Fruit fly (Drosophila melanogaster): ENCODE results near the gene spn-A.

spn-A gene

DNA sequence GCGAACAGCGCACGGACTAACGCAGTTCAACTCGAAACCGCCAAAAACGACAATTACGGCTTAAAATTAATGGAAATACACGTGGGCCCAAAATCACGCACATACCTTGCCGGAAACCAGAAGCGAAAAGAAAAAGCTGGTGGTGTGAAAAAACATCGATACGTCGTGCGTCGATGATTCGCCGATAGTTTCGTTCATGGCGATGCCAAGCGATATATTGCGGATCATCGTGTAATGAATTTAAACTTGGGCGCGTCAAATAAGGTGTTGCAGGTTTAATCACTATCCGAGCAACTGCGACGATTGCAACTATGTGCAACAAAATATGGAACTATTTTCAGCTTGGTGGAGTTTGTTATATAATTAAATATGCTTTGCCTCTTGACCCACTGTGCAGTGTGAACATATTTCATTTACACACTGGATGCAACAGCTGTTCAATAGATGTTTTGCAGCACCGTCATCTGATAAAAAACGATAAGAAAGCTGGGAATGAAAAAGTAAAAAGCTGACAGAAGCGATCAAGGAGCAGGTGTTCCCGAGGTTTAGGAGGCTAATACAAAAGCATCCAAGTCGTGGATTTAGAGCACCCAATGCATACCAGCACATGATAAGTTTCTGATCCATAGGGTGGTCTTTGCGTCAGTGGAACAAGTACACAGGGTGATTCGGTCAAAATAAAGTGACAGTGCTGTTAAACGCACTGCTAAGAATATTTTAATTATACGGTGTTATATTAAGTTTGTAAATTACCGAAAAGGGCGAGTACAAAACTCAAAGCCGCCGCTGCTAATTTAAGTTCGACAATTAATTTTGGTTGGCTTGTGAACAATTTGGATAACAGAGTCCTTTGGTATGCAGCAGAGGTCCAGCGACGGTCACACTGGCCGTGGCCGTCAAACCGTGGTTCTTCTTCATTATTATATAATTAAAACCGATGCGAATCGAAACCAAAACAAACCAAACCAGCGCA lies 9.5 kb downstream of the spn-A start, which contains the start of the genes RpL32 and CG7943 (continued):
- TF ChIP-seq Myb (GFP tag; optimal IDR thresholded peaks at IDR 0.05) (peak; percentile 84), slp2 (GFP tag; optimal IDR thresholded peaks at IDR 0.05) (peak; percentile 93), CG33213 (GFP tag; optimal IDR thresholded peaks at IDR 0.05) (peak; percentile 96), CG9609 (GFP tag; optimal IDR thresholded peaks at IDR 0.05) (peak; percentile 91), Drgx (GFP tag; IDR thresholded peaks at IDR 0.05) (peak; percentile 87), CG6854 (GFP tag; optimal IDR thresholded peaks at IDR 0.05) (peak; percentile 93), tll (GFP tag; optimal IDR thresholded peaks at IDR 0.05) (peak; percentile 40 to 85), Optix (GFP tag; IDR thresholded peaks at IDR 0.05) (peak; percentile 97)

DNA sequence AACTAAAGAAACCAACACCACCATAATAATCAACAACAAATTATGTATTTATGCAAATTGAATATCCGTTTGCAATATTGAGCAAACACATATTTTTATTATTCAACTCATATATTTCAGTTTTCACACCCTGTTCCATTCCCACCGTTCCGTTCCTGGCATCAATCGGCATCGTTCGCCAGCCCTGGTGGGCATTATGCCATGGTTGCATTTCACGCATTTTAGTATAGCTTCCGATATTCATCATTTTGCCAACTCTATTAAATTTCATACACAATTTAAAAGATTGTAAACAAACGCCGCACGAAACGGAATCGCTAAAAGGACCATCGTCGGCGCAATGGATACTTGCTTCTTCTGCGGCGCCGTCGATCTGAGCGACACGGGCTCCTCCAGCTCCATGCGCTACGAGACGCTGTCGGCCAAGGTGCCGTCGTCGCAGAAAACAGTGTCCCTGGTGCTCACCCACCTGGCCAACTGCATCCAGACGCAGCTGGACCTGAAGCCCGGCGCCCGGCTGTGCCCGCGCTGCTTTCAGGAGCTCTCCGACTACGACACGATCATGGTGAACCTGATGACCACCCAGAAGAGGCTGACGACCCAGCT lies 12.6 kb downstream of the spn-A start, which contains the start of gene Sry-delta:
Gene Sry-delta (plus strand): TSS at position 203 of the 606 bp plus-strand sequence.
- TF ChIP-seq dmrt11E (tag; optimal IDR thresholded peaks at IDR 0.05) (peak; percentile 59), CG15601 (tag; optimal IDR thresholded peaks at IDR 0.05) (peak; percentile 78), ranshi (GFP tag; IDR thresholded peaks at IDR 0.05) (peak; percentile 82), sens-2 (GFP tag; IDR thresholded peaks at IDR 0.05) (peak; percentile 61; the same call in 1 of the 2 replicates), Poxn (GFP tag; IDR thresholded peaks at IDR 0.05) (peak; percentile 42; the same call in 1 of the 2 replicates), sd (tag; optimal IDR thresholded peaks at IDR 0.05) (no peak), CG9727 (GFP tag; optimal IDR thresholded peaks at IDR 0.05) (peak; percentile 78), zen (tag; optimal IDR thresholded peaks at IDR 0.05) (peak; percentile 80), pzg (GFP tag; optimal IDR thresholded peaks at IDR 0.05) (peak; percentile 97), HLH4C (GFP tag; IDR thresholded peaks at IDR 0.05; ENCODE audit: partially characterized antibody) (peak; percentile 54; the same call in 1 of the 3 replicates), CG11696 (GFP tag; IDR thresholded peaks at IDR 0.05) (no peak), dimm (GFP tag; IDR thresholded peaks at IDR 0.05) (0 out of 2 replicates have a peak, but pooled peaks have one; percentile 3), Pdp1 (GFP tag; optimal IDR thresholded peaks at IDR 0.05) (peak; percentile 85 to 96), aop (GFP tag; IDR thresholded peaks at IDR 0.05) (peak; percentile 83), CG4617 (GFP tag; optimal IDR thresholded peaks at IDR 0.05; ENCODE audit: borderline replicate concordance) (peak; percentile 98), CG7786 (GFP tag; optimal IDR thresholded peaks at IDR 0.05) (peak; percentile 85), fd64A (GFP tag; optimal IDR thresholded peaks at IDR 0.05) (no peak), CG14014 (GFP tag; IDR thresholded peaks at IDR 0.05) (peak; percentile 61; the same call in 1 of the 2 replicates), usp (GFP tag; optimal IDR thresholded peaks at IDR 0.05) (no peak), gt (GFP tag; IDR thresholded peaks at IDR 0.05) (no peak), CG2875 (GFP tag; optimal IDR thresholded peaks at IDR 0.05) (peak; percentile 13), Sry-δ (GFP tag; optimal IDR thresholded peaks at IDR 0.05) (peak; percentile 99), CG32532 (GFP tag; IDR thresholded peaks at IDR 0.05) (peak; percentile 88), nau (GFP tag; optimal IDR thresholded peaks at IDR 0.05) (no peak), pfk (GFP tag; optimal IDR thresholded peaks at IDR 0.05) (peak; percentile 99), CG14965 (GFP tag; optimal IDR thresholded peaks at IDR 0.05; ENCODE audit: borderline replicate concordance) (peak; percentile 3), Oaz (GFP tag; IDR thresholded peaks at IDR 0.05) (peak; percentile 49), CrebB (tag; optimal IDR thresholded peaks at IDR 0.05) (peak; percentile 71), onecut (GFP tag; IDR thresholded peaks at IDR 0.05) (peak; percentile 50), gsb-n (tag; optimal IDR thresholded peaks at IDR 0.05) (no peak), Bdp1 (GFP tag; optimal IDR thresholded peaks at IDR 0.05) (peak; percentile 73), ind (GFP tag; optimal IDR thresholded peaks at IDR 0.05) (peak; percentile 88), amos (GFP tag; IDR thresholded peaks at IDR 0.05; ENCODE audit: partially characterized antibody) (peak; percentile 81), wor (GFP tag; IDR thresholded peaks at IDR 0.05) (no peak), CG18476 (GFP tag; optimal IDR thresholded peaks at IDR 0.05) (peak; percentile 53), Antp (GFP tag; optimal IDR thresholded peaks at IDR 0.05) (peak; percentile 92), nmo (GFP tag; optimal IDR thresholded peaks at IDR 0.05) (peak; percentile 81), gcm2 (GFP tag; optimal IDR thresholded peaks at IDR 0.05) (peak; percentile 13)
